Fruit fly (Drosophila melanogaster): Measurements from ENCODE around the gene salm.

DNA sequence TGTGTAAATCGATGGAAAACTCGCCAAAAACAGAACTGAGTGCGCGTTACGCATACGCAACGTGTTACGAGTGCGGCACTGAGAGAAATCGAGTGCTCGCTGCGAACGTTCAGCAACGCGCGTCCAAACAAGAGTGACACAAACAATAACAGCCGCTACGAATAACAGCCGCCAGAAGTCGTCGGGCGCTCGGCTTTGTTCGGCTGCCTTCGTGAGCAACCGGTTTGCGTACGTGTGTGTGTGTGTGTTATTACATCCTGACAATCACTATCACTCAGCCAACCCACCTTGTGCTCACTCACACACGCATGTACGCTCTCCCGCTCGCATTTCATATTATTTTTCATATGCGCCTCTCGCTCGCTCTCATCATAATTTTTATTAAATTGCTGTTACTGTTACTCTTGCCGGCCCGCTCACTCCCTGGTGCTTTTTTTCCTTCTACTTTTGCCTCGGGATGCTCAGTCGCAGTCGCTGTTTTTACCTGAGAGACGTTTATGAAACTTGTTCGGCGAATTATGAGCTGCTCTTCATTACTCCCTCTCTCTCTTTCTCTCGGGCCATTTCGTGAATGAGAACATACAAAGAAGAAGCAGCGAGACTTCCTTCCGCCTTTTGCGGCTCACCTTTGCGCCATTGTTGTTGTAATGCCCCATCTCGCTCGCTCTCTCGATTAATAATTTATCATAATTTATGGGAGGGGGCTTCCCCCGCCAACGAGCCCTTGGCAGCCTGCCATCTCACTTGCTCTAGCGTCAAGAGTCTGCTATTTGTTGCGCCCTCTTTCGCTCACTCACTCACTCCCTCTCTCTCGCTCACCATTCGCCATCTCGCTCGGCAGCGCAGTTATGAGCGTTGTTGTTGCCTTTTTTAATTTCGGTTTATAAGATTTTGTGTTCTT, at the start of gene salm:
- TF ChIP-seq CG32006 (GFP tag; optimal IDR thresholded peaks at IDR 0.05) (no peak), svp (GFP tag) (peak; percentile 67), Hr38 (GFP tag; optimal IDR thresholded peaks at IDR 0.05) (no peak), Lpt (GFP tag; optimal IDR thresholded peaks at IDR 0.05) (no peak), esn (GFP tag; optimal IDR thresholded peaks at IDR 0.05) (no peak), lz (GFP tag; optimal IDR thresholded peaks at IDR 0.05) (no peak), CG6854 (GFP tag; optimal IDR thresholded peaks at IDR 0.05) (no peak)
